Worm (Caenorhabditis elegans) whole organism, L3 larva: Measurements from ENCODE around the gene W04D2.4.

Experiments
- R02D3.7 ChIP-seq: fragments of 150-350 bp; optimal IDR thresholded peaks from 2 replicates; lab custom pipeline; 2014; ENCODE audit warnings: missing biosample characterization, missing genetic modification characterization
- ZK546.5 ChIP-seq: sonication (generic microtip); optimal IDR thresholded peaks from 2 replicates; lab custom pipeline; 2017; ENCODE audit warnings: missing biosample characterization, missing genetic modification characterization
- aly-2 ChIP-seq: fragments of 150-350 bp; optimal IDR thresholded peaks from 2 replicates; lab custom pipeline; 2014; ENCODE audit warnings: missing biosample characterization, missing genetic modification characterization
- ama-1 ChIP-seq: fragments of 150-350 bp; optimal IDR thresholded peaks from 2 replicates; lab custom pipeline; 2018
- ceh-16 ChIP-seq: sonication (generic microtip); optimal IDR thresholded peaks from 2 replicates; lab custom pipeline; 2017; ENCODE audit warnings: missing biosample characterization, missing genetic modification characterization
- ceh-28 ChIP-seq: fragments of 150-350 bp; optimal IDR thresholded peaks from 2 replicates; lab custom pipeline; 2014; ENCODE audit warnings: missing biosample characterization, missing genetic modification reagents, missing genetic modification characterization
- ceh-82 ChIP-seq: fragments of 150-350 bp; optimal IDR thresholded peaks from 2 replicates; lab custom pipeline; 2014; ENCODE audit warnings: missing biosample characterization, missing genetic modification characterization
- ceh-9 ChIP-seq: sonication (generic microtip); optimal IDR thresholded peaks from 2 replicates; lab custom pipeline; 2018; ENCODE audit warnings: missing biosample characterization, missing genetic modification characterization
- daf-12 ChIP-seq: fragments of 150-350 bp; optimal IDR thresholded peaks from 2 replicates; lab custom pipeline; 2014; ENCODE audit warnings: missing biosample characterization, missing genetic modification reagents, missing genetic modification characterization
- egl-27 ChIP-seq: sonication (generic microtip); optimal IDR thresholded peaks from 4 replicates; lab custom pipeline; 2017; ENCODE audit warnings: missing biosample characterization, missing genetic modification reagents, missing genetic modification characterization
- egl-5 ChIP-seq: fragments of 150-350 bp; optimal IDR thresholded peaks from 2 replicates; lab custom pipeline; 2017; ENCODE audit warnings: missing biosample characterization, missing genetic modification reagents, missing genetic modification characterization, inconsistent platforms
- elt-1 ChIP-seq: fragments of 150-350 bp; optimal IDR thresholded peaks from 2 replicates; lab custom pipeline; 2014; ENCODE audit warnings: missing biosample characterization, missing genetic modification characterization
- elt-2 ChIP-seq: sonication (generic microtip); optimal IDR thresholded peaks from 2 replicates; lab custom pipeline; 2016; ENCODE audit warnings: missing genetic modification reagents, mild to moderate bottlenecking, missing genetic modification characterization, missing compliant biosample characterization
- elt-3 ChIP-seq, 3 experiments: fragments of 150-350 bp in 1 of 3; sonication (generic microtip) in 2 of 3; optimal IDR thresholded peaks; 2 replicates in 2 of 3; 4 replicates in 1 of 3; lab custom pipeline; 2014 to 2017; ENCODE audit warnings: missing biosample characterization in 3 of 3, missing genetic modification characterization in 3 of 3
- eor-1 ChIP-seq, 2 experiments: fragments of 150-350 bp; optimal IDR thresholded peaks; 2 replicates each; lab custom pipeline; 2014 to 2018; ENCODE audit warnings: missing biosample characterization in 2 of 2, missing genetic modification characterization in 2 of 2
- fkh-10 ChIP-seq: sonication (generic microtip); optimal IDR thresholded peaks from 2 replicates; lab custom pipeline; 2017; ENCODE audit warnings: missing biosample characterization, missing genetic modification reagents, missing genetic modification characterization
- fkh-2 ChIP-seq: fragments of 150-350 bp; optimal IDR thresholded peaks from 2 replicates; lab custom pipeline; 2014; ENCODE audit warnings: missing biosample characterization, missing genetic modification reagents, missing genetic modification characterization
- fos-1 ChIP-seq: fragments of 150-350 bp; optimal IDR thresholded peaks from 2 replicates; lab custom pipeline; 2014; ENCODE audit warnings: missing biosample characterization, missing genetic modification characterization
- hmg-11 ChIP-seq: sonication (generic microtip); optimal IDR thresholded peaks from 2 replicates; lab custom pipeline; 2016; ENCODE audit warnings: missing genetic modification characterization, missing compliant biosample characterization
- jun-1 ChIP-seq: fragments of 150-350 bp; optimal IDR thresholded peaks from 2 replicates; lab custom pipeline; 2014; ENCODE audit warnings: missing biosample characterization, missing genetic modification reagents, missing genetic modification characterization
- lin-15B ChIP-seq: fragments of 150-350 bp; optimal IDR thresholded peaks from 2 replicates; lab custom pipeline; 2014; ENCODE audit warnings: missing biosample characterization, missing genetic modification characterization
- lin-39 ChIP-seq: fragments of 150-350 bp; optimal IDR thresholded peaks from 2 replicates; lab custom pipeline; 2018; ENCODE audit warnings: missing biosample characterization, missing genetic modification reagents, missing genetic modification characterization
- lsy-12 ChIP-seq: sonication (generic microtip); optimal IDR thresholded peaks from 2 replicates; lab custom pipeline; 2016; ENCODE audit warnings: mild to moderate bottlenecking, missing genetic modification characterization, missing compliant biosample characterization
- mdl-1 ChIP-seq: fragments of 150-350 bp; optimal IDR thresholded peaks from 2 replicates; lab custom pipeline; 2014; ENCODE audit warnings: missing biosample characterization, missing genetic modification characterization
- mml-1 ChIP-seq: fragments of 150-350 bp; sonication (generic microtip); optimal IDR thresholded peaks from 3 replicates; lab custom pipeline; 2014; ENCODE audit warnings: missing biosample characterization, missing genetic modification characterization
- nfya-1 ChIP-seq: sonication (generic microtip); optimal IDR thresholded peaks from 2 replicates; lab custom pipeline; 2017; ENCODE audit warnings: missing genetic modification characterization, mild to moderate bottlenecking, missing compliant biosample characterization, antibody characterized with exemption, moderate library complexity; ENCODE audit not compliant: insufficient read depth
- nhr-11 ChIP-seq: fragments of 150-350 bp; optimal IDR thresholded peaks from 2 replicates; lab custom pipeline; 2014; ENCODE audit warnings: missing biosample characterization, missing genetic modification characterization
- nhr-12 ChIP-seq: fragments of 150-350 bp; optimal IDR thresholded peaks from 2 replicates; lab custom pipeline; 2014; ENCODE audit warnings: missing biosample characterization, missing genetic modification characterization
- nhr-23 ChIP-seq: fragments of 150-350 bp; optimal IDR thresholded peaks from 2 replicates; lab custom pipeline; 2014; ENCODE audit warnings: missing biosample characterization, missing genetic modification reagents, missing genetic modification characterization
- nhr-237 ChIP-seq: fragments of 150-350 bp; optimal IDR thresholded peaks from 2 replicates; lab custom pipeline; 2014; ENCODE audit warnings: missing biosample characterization, missing genetic modification characterization
- nhr-25 ChIP-seq: sonication (generic microtip); optimal IDR thresholded peaks from 2 replicates; lab custom pipeline; 2017; ENCODE audit warnings: missing biosample characterization, missing genetic modification characterization
- nhr-28 ChIP-seq: fragments of 150-350 bp; optimal IDR thresholded peaks from 2 replicates; lab custom pipeline; 2014; ENCODE audit warnings: missing biosample characterization, missing genetic modification characterization
- nhr-43 ChIP-seq: sonication (generic microtip); optimal IDR thresholded peaks from 2 replicates; lab custom pipeline; 2016; ENCODE audit warnings: mild to moderate bottlenecking, missing genetic modification characterization, missing compliant biosample characterization; ENCODE audit not compliant: poor library complexity, severe bottlenecking
- nhr-67 ChIP-seq: fragments of 150-350 bp; optimal IDR thresholded peaks from 2 replicates; lab custom pipeline; 2014; ENCODE audit warnings: missing biosample characterization, missing genetic modification characterization
- nhr-76 ChIP-seq: fragments of 150-350 bp; sonication (generic microtip); optimal IDR thresholded peaks from 5 replicates; lab custom pipeline; 2014; ENCODE audit warnings: missing biosample characterization, missing genetic modification characterization
- nhr-77 ChIP-seq: fragments of 150-350 bp; optimal IDR thresholded peaks from 2 replicates; lab custom pipeline; 2014; ENCODE audit warnings: missing biosample characterization, missing genetic modification characterization
- pha-4 ChIP-seq: fragments of 150-350 bp; optimal IDR thresholded peaks from 2 replicates; lab custom pipeline; 2014; ENCODE audit warnings: missing biosample characterization, missing genetic modification reagents, missing genetic modification characterization
- pqm-1 ChIP-seq: fragments of 150-350 bp; optimal IDR thresholded peaks from 2 replicates; lab custom pipeline; 2017; ENCODE audit warnings: missing biosample characterization, missing genetic modification characterization, inconsistent platforms
- sea-2 ChIP-seq: fragments of 150-350 bp; sonication (generic microtip); optimal IDR thresholded peaks from 4 replicates; lab custom pipeline; 2014; ENCODE audit warnings: missing biosample characterization, missing genetic modification reagents, missing genetic modification characterization
- skn-1 ChIP-seq: fragments of 150-350 bp; optimal IDR thresholded peaks from 2 replicates; lab custom pipeline; 2014; ENCODE audit warnings: missing biosample characterization, missing genetic modification characterization
- snpc-4 ChIP-seq: fragments of 150-350 bp; optimal IDR thresholded peaks from 2 replicates; lab custom pipeline; 2014; ENCODE audit warnings: missing biosample characterization, missing genetic modification characterization
- tbx-2 ChIP-seq: sonication (generic microtip); optimal IDR thresholded peaks from 2 replicates; lab custom pipeline; 2016; ENCODE audit warnings: mild to moderate bottlenecking, missing genetic modification characterization, missing compliant biosample characterization
- unc-39 ChIP-seq: sonication (generic microtip); optimal IDR thresholded peaks from 4 replicates; lab custom pipeline; 2017; ENCODE audit warnings: missing biosample characterization, missing genetic modification characterization
- unc-62 ChIP-seq: fragments of 150-350 bp; sonication (generic microtip); optimal IDR thresholded peaks from 4 replicates; lab custom pipeline; 2014; ENCODE audit warnings: missing biosample characterization, missing genetic modification reagents, missing genetic modification characterization
- zag-1 ChIP-seq: fragments of 150-350 bp; optimal IDR thresholded peaks from 2 replicates; lab custom pipeline; 2014; ENCODE audit warnings: missing biosample characterization, missing genetic modification characterization
- ztf-11 ChIP-seq: fragments of 150-350 bp; optimal IDR thresholded peaks from 2 replicates; lab custom pipeline; 2014; ENCODE audit warnings: missing biosample characterization, missing genetic modification characterization
- ztf-4 ChIP-seq: fragments of 150-350 bp; optimal IDR thresholded peaks from 2 replicates; lab custom pipeline; 2014; ENCODE audit warnings: missing biosample characterization, missing genetic modification characterization

W04D2.4 gene

DNA sequence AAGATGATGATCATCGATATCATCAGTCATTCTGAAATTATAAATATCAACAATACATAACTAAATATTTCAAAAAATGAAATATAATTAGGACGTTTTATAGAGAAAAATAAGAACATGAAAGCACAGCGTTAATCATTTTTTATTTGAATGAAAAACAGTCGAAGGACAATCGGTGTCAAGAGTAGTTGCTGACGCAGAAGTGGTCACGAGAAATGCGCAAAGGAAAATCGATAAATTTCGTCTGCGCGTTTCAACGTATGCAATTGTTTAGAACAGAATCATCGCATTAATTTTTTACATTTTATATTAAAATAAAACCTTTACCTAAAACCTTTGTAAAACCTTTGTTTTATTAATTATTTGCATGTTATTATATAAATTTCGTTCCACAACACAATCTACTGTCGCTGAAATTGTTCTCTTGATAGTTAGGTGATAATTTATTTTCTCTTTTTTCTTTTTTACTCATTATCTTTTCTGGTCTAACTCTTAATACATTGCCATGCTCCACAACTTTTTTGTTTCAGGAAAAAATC, at the start of gene W04D2.4, which contains the start of gene rbm-25:
TSS of gene W04D2.4 (minus strand) at position 31 of the 539 bp plus-strand sequence.
TSS of gene rbm-25 (plus strand) at position 489 of the 539 bp plus-strand sequence.
- TF ChIP-seq ztf-11 (tag; lab: Kevin White, UChicago) = no peak
- peak; percentile 76 for TF ChIP-seq lin-15B
- peak; percentile 24 for TF ChIP-seq nhr-25 (tag; lab: Kevin White, UChicago)
- TF ChIP-seq nfya-1 (tag; lab: Kevin White, UChicago) = peak; percentile 83
- no peak for TF ChIP-seq nhr-12 (tag; lab: Kevin White, UChicago)
- TF ChIP-seq skn-1 = peak; percentile 42
- TF ChIP-seq unc-39 (tag; lab: Kevin White, UChicago) = no peak
- TF ChIP-seq ceh-82 (tag; lab: Kevin White, UChicago) = peak; percentile 38
- TF ChIP-seq tbx-2 = peak; percentile 73
- TF ChIP-seq R02D3.7 (tag; lab: Kevin White, UChicago) = no peak
- no peak for TF ChIP-seq ztf-4 (tag; lab: Kevin White, UChicago)
- no peak for TF ChIP-seq ama-1
- no peak for TF ChIP-seq ZK546.5
- peak; percentile 22 for TF ChIP-seq nhr-43 (tag; lab: Kevin White, UChicago)
- no peak for TF ChIP-seq sea-2
- TF ChIP-seq nhr-237 (tag; lab: Kevin White, UChicago) = no peak
- peak; percentile 68 for TF ChIP-seq hmg-11
- peak; percentile 35 for TF ChIP-seq elt-2
- TF ChIP-seq fos-1 (tag; lab: Kevin White, UChicago) = no peak
- TF ChIP-seq zag-1 = no peak
- TF ChIP-seq nhr-28 (tag; lab: Kevin White, UChicago) = no peak
- no peak for TF ChIP-seq elt-3 (tag; optimal IDR thresholded peaks at IDR 0.05; lab: Kevin White, UChicago)
- TF ChIP-seq jun-1 = peak; percentile 47
- TF ChIP-seq lsy-12 (tag; lab: Kevin White, UChicago) = peak; percentile 36
- no peak for TF ChIP-seq aly-2
- peak; percentile 40 for TF ChIP-seq lin-39
- no peak for TF ChIP-seq mdl-1 (tag; lab: Kevin White, UChicago)
- peak; percentile 92 for TF ChIP-seq pha-4
- TF ChIP-seq mml-1 (tag; lab: Kevin White, UChicago) = no peak
- TF ChIP-seq eor-1 (tag; optimal IDR thresholded peaks at IDR 0.05; lab: Kevin White, UChicago) = no peak
- no peak for TF ChIP-seq unc-62 (GFP tag; lab: Kevin White, UChicago)
- TF ChIP-seq fkh-2 (tag; lab: Kevin White, UChicago) = no peak
- no peak for TF ChIP-seq nhr-77 (tag; lab: Kevin White, UChicago)
- peak; percentile 91 for TF ChIP-seq snpc-4 (tag; lab: Kevin White, UChicago)
- no peak for TF ChIP-seq ceh-16 (tag; lab: Kevin White, UChicago)
- no peak for TF ChIP-seq daf-12 (tag; lab: Kevin White, UChicago)
- TF ChIP-seq ceh-28 (tag; lab: Kevin White, UChicago) = peak; percentile 92
- TF ChIP-seq egl-27 (tag; lab: Kevin White, UChicago) = no peak
- TF ChIP-seq elt-1 = no peak
- no peak for TF ChIP-seq fkh-10 (GFP tag; lab: Kevin White, UChicago)
- TF ChIP-seq nhr-76 = no peak
- TF ChIP-seq ceh-9 (tag; lab: Kevin White, UChicago) = no peak
- TF ChIP-seq nhr-67 (tag; lab: Kevin White, UChicago) = no peak
- no peak for TF ChIP-seq nhr-11 (tag; lab: Kevin White, UChicago)
- TF ChIP-seq egl-5 (tag; lab: Kevin White, UChicago) = peak; percentile 55
- peak; percentile 83 for TF ChIP-seq nhr-23 (tag; lab: Kevin White, UChicago)
- peak; percentile 13 for TF ChIP-seq pqm-1 (tag; lab: Kevin White, UChicago)
